Fruit fly (Drosophila melanogaster): ENCODE data around the gene cm.

cm gene

DNA sequence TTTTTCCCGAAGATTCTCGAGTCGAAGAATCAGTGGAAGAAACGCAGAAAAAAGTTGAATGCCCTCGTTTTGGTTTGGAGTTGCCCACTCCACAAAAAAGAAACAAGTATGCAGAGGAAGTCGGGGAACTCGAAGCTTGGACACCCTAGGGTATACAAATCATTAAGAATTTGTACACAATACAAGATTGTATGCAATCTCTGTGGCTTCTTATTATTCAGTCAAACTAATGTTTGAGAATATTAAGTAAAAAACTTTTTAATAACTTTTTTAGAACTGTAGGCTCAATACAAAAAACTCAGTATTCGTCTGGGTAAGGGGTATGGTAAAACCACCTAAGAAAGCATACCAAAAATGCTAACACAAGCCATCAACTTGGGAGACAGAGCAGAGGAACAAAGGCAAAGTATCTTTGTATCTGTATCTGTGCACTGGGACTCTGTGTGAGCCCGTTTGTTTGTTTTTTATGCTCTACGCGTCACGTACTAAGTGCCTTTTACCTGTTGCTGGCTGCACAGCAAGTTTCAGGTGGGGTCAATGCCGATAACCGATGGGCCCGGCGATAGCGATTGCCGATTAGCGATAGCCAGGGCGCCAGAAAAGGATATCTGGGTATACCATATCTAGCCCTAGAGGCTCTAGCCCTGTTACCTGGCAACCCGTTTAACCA is 25.6 kb downstream of the cm start (continued):
- TF ChIP-seq gro (GFP tag; optimal IDR thresholded peaks at IDR 0.05): peak; percentile 68
- no peak for TF ChIP-seq Doc3 (GFP tag; IDR thresholded peaks at IDR 0.05; ENCODE audit: partially characterized antibody)
- TF ChIP-seq tgo (GFP tag; IDR thresholded peaks at IDR 0.05): peak; percentile 71
- TF ChIP-seq Hsf (GFP tag; optimal IDR thresholded peaks at IDR 0.05): peak; percentile 84
- peak; percentile 84 for TF ChIP-seq CG7839 (tag; optimal IDR thresholded peaks at IDR 0.05)
- TF ChIP-seq CG9932 (GFP tag; IDR thresholded peaks at IDR 0.05): peak; percentile 42
- peak; percentile 21 for TF ChIP-seq trh (GFP tag; optimal IDR thresholded peaks at IDR 0.05)
- no peak for TF ChIP-seq vnd (GFP tag; IDR thresholded peaks at IDR 0.05; ENCODE audit: partially characterized antibody)
- peak; percentile 44 for TF ChIP-seq CG18764 (GFP tag; optimal IDR thresholded peaks at IDR 0.05)
- TF ChIP-seq unpg (GFP tag; optimal IDR thresholded peaks at IDR 0.05): peak; percentile 82
- peak; percentile 81 for TF ChIP-seq CG30403 (GFP tag; optimal IDR thresholded peaks at IDR 0.05)
- peak; percentile 72 for TF ChIP-seq Drgx (GFP tag; IDR thresholded peaks at IDR 0.05)
- peak; percentile 50 for TF ChIP-seq CG18619 (GFP tag; optimal IDR thresholded peaks at IDR 0.05)
- TF ChIP-seq TFAM (GFP tag; optimal IDR thresholded peaks at IDR 0.05): peak; percentile 41
- peak; percentile 94 for TF ChIP-seq Med (GFP tag)
- peak; percentile 79 for TF ChIP-seq CG3726 (GFP tag; IDR thresholded peaks at IDR 0.05)
- peak; percentile 86 for TF ChIP-seq CG8388 (GFP tag; optimal IDR thresholded peaks at IDR 0.05)
- peak; percentile 76 for TF ChIP-seq CG2120 (GFP tag; optimal IDR thresholded peaks at IDR 0.05)
- peak; percentile 44; the same call in 1 of the 2 replicates for TF ChIP-seq Scr (GFP tag; IDR thresholded peaks at IDR 0.05; ENCODE audit: partially characterized antibody)
- TF ChIP-seq dysf (GFP tag; IDR thresholded peaks at IDR 0.05): peak; percentile 69; the same call in 2 of the 3 replicates
- peak; percentile 73 for TF ChIP-seq sqz (GFP tag; optimal IDR thresholded peaks at IDR 0.05)
- TF ChIP-seq gsb (GFP tag; IDR thresholded peaks at IDR 0.05): no peak
- TF ChIP-seq fu2 (GFP tag; optimal IDR thresholded peaks at IDR 0.05): peak; percentile 44
- no peak for TF ChIP-seq crp (GFP tag; optimal IDR thresholded peaks at IDR 0.05)
- TF ChIP-seq Pdp1 (GFP tag; optimal IDR thresholded peaks at IDR 0.05): peak; percentile 71 to 80
- TF ChIP-seq CG11723 (GFP tag; optimal IDR thresholded peaks at IDR 0.05): peak; percentile 52
- no peak for TF ChIP-seq toy (GFP tag; IDR thresholded peaks at IDR 0.05)
- TF ChIP-seq zf30C (GFP tag; optimal IDR thresholded peaks at IDR 0.05): no peak
- TF ChIP-seq dati (GFP tag; IDR thresholded peaks at IDR 0.05): no peak
- peak; percentile 81 for TF ChIP-seq CG8089 (GFP tag; optimal IDR thresholded peaks at IDR 0.05)
- peak; percentile 53; the same call in 1 of the 2 replicates for TF ChIP-seq CG8765 (GFP tag; IDR thresholded peaks at IDR 0.05)
- peak; percentile 69 for TF ChIP-seq ERR (GFP tag; optimal IDR thresholded peaks at IDR 0.05)
- peak; percentile 78 for TF ChIP-seq Dip3 (GFP tag; optimal IDR thresholded peaks at IDR 0.05)
- TF ChIP-seq ara (GFP tag; IDR thresholded peaks at IDR 0.05): peak; percentile 92
- peak; percentile 83 for TF ChIP-seq pfk (GFP tag; optimal IDR thresholded peaks at IDR 0.05)
- TF ChIP-seq gsb-n (tag; optimal IDR thresholded peaks at IDR 0.05): peak; percentile 90
- peak; percentile 42 for TF ChIP-seq NfI (GFP tag; optimal IDR thresholded peaks at IDR 0.05)
- peak; percentile 46; the same call in 1 of the 3 replicates for TF ChIP-seq ase (GFP tag; IDR thresholded peaks at IDR 0.05)
- peak; percentile 62 for TF ChIP-seq jumu (GFP tag; optimal IDR thresholded peaks at IDR 0.05)
- TF ChIP-seq CG4854 (GFP tag; optimal IDR thresholded peaks at IDR 0.05): peak; percentile 50
- peak; percentile 68 for TF ChIP-seq Antp (GFP tag; optimal IDR thresholded peaks at IDR 0.05)
